Worm (Caenorhabditis elegans) whole organism, L1 larva: ENCODE results near the gene max-2.

Experiments
- C16A3.4 ChIP-seq: fragments of 150-350 bp; optimal IDR thresholded peaks from 2 replicates; lab custom pipeline; 2014; ENCODE audit warnings: missing biosample characterization, missing genetic modification characterization
- C34B4.2 ChIP-seq: sonication (generic microtip); optimal IDR thresholded peaks from 2 replicates; lab custom pipeline; 2017; ENCODE audit warnings: mild to moderate bottlenecking, missing genetic modification characterization, missing compliant biosample characterization
- alr-1 ChIP-seq: fragments of 200-800 bp; sonication (Bioruptor generic); optimal IDR thresholded peaks from 2 replicates; lab custom pipeline; 2018; ENCODE audit warnings: borderline replicate concordance, mild to moderate bottlenecking, missing genetic modification characterization, missing compliant biosample characterization
- aly-2 ChIP-seq: fragments of 150-350 bp; optimal IDR thresholded peaks from 2 replicates; lab custom pipeline; 2014; ENCODE audit warnings: missing biosample characterization, missing genetic modification characterization
- ama-1 ChIP-seq: fragments of 150-350 bp; optimal IDR thresholded peaks from 2 replicates; lab custom pipeline; 2014
- blmp-1 ChIP-seq: fragments of 150-350 bp; optimal IDR thresholded peaks from 2 replicates; lab custom pipeline; 2014; ENCODE audit warnings: missing biosample characterization, missing genetic modification characterization
- ceh-8 ChIP-seq: fragments of 200-800 bp; sonication (Bioruptor generic); optimal IDR thresholded peaks from 2 replicates; lab custom pipeline; 2018; ENCODE audit warnings: mild to moderate bottlenecking, missing genetic modification characterization, moderate library complexity, missing compliant biosample characterization
- ceh-82 ChIP-seq, 3 experiments: fragments of 150-350 bp in 1 of 3; sonication (generic microtip) in 2 of 3; optimal IDR thresholded peaks; 2 replicates each; lab custom pipeline; 2014 to 2017; ENCODE audit warnings: missing biosample characterization in 3 of 3, missing genetic modification characterization in 3 of 3
- ceh-90 ChIP-seq: sonication (generic microtip); optimal IDR thresholded peaks from 2 replicates; lab custom pipeline; 2016; ENCODE audit warnings: missing genetic modification characterization, missing compliant biosample characterization
- dsc-1 ChIP-seq: sonication (generic microtip); optimal IDR thresholded peaks from 2 replicates; lab custom pipeline; 2016; ENCODE audit warnings: mild to moderate bottlenecking, missing genetic modification characterization, missing compliant biosample characterization
- efl-1 ChIP-seq, 4 experiments: fragments of 150-350 bp; optimal IDR thresholded peaks in 3 of 4; peaks in 1 of 4; 1 replicate in 1 of 4; 2 replicates in 3 of 4; lab custom pipeline; 2014; ENCODE audit warnings: missing biosample characterization in 2 of 4, missing genetic modification characterization in 2 of 4, missing genetic modification reagents in 2 of 4
- elt-2 ChIP-seq: sonication (generic microtip); optimal IDR thresholded peaks from 2 replicates; lab custom pipeline; 2016; ENCODE audit warnings: missing genetic modification characterization, mild to moderate bottlenecking, inconsistent platforms, missing compliant biosample characterization, missing genetic modification reagents
- ets-5 ChIP-seq: fragments of 200-800 bp; sonication (Bioruptor generic); IDR thresholded peaks from 2 replicates; pipeline ENCODE4 v1.3.6; 2022; ENCODE audit warnings: missing genetic modification characterization, missing compliant biosample characterization
- fkh-8 ChIP-seq: sonication (generic microtip); optimal IDR thresholded peaks from 2 replicates; lab custom pipeline; 2016; ENCODE audit warnings: mild to moderate bottlenecking, missing genetic modification characterization, missing compliant biosample characterization
- fos-1 ChIP-seq: fragments of 150-350 bp; optimal IDR thresholded peaks from 2 replicates; lab custom pipeline; 2014; ENCODE audit warnings: missing biosample characterization, missing genetic modification characterization
- hlh-4 ChIP-seq: sonication (generic microtip); optimal IDR thresholded peaks from 2 replicates; lab custom pipeline; 2016; ENCODE audit warnings: mild to moderate bottlenecking, missing genetic modification characterization, missing compliant biosample characterization
- hpl-2 ChIP-seq: fragments of 150-350 bp; optimal IDR thresholded peaks from 2 replicates; lab custom pipeline; 2014; ENCODE audit warnings: missing biosample characterization, missing genetic modification reagents, missing genetic modification characterization
- irx-1 ChIP-seq: sonication (generic microtip); optimal IDR thresholded peaks from 2 replicates; lab custom pipeline; 2016; ENCODE audit warnings: missing genetic modification characterization, missing compliant biosample characterization
- jun-1 ChIP-seq: fragments of 150-350 bp; optimal IDR thresholded peaks from 2 replicates; lab custom pipeline; 2014; ENCODE audit warnings: missing biosample characterization, missing genetic modification reagents, missing genetic modification characterization
- lin-13 ChIP-seq: fragments of 150-350 bp; optimal IDR thresholded peaks from 2 replicates; lab custom pipeline; 2014; ENCODE audit warnings: missing biosample characterization, missing genetic modification reagents, missing genetic modification characterization
- lin-14 ChIP-seq: fragments of 200-800 bp; sonication (Bioruptor generic); optimal IDR thresholded peaks from 2 replicates; lab custom pipeline; 2018; ENCODE audit warnings: mild to moderate bottlenecking, missing genetic modification characterization, moderate library complexity, missing compliant biosample characterization
- lin-15B ChIP-seq: fragments of 150-350 bp; sonication (generic microtip); optimal IDR thresholded peaks from 3 replicates; lab custom pipeline; 2014; ENCODE audit warnings: missing biosample characterization, missing genetic modification characterization
- lin-35 ChIP-seq, 2 experiments: fragments of 150-350 bp; optimal IDR thresholded peaks; 2 replicates each; lab custom pipeline; 2014; ENCODE audit warnings: missing biosample characterization in 2 of 2, missing genetic modification characterization in 2 of 2, missing genetic modification reagents in 2 of 2
- lin-39 ChIP-seq: fragments of 150-350 bp; optimal IDR thresholded peaks from 2 replicates; lab custom pipeline; 2014; ENCODE audit warnings: missing biosample characterization, missing genetic modification reagents, missing genetic modification characterization
- lir-3 ChIP-seq: sonication (generic microtip); optimal IDR thresholded peaks from 2 replicates; lab custom pipeline; 2016; ENCODE audit warnings: mild to moderate bottlenecking, missing genetic modification characterization, moderate library complexity, missing compliant biosample characterization; ENCODE audit not compliant: poor library complexity
- nhr-11 ChIP-seq: fragments of 150-350 bp; optimal IDR thresholded peaks from 2 replicates; lab custom pipeline; 2014; ENCODE audit warnings: missing biosample characterization, missing genetic modification characterization
- nhr-12 ChIP-seq: sonication (generic microtip); optimal IDR thresholded peaks from 2 replicates; lab custom pipeline; 2017; ENCODE audit warnings: missing biosample characterization, missing genetic modification characterization
- nhr-20 ChIP-seq: sonication (generic microtip); optimal IDR thresholded peaks from 2 replicates; lab custom pipeline; 2016; ENCODE audit warnings: mild to moderate bottlenecking, missing genetic modification characterization, missing compliant biosample characterization
- nhr-47 ChIP-seq: sonication (generic microtip); optimal IDR thresholded peaks from 2 replicates; lab custom pipeline; 2016; ENCODE audit warnings: mild to moderate bottlenecking, missing genetic modification characterization, moderate library complexity, missing compliant biosample characterization
- nhr-71 ChIP-seq: sonication (generic microtip); optimal IDR thresholded peaks from 2 replicates; lab custom pipeline; 2016; ENCODE audit warnings: mild to moderate bottlenecking, missing genetic modification characterization, moderate library complexity, missing compliant biosample characterization
- nhr-77 ChIP-seq: fragments of 150-350 bp; optimal IDR thresholded peaks from 2 replicates; lab custom pipeline; 2014; ENCODE audit warnings: missing biosample characterization, missing genetic modification characterization
- nhr-85 ChIP-seq: sonication (generic microtip); peaks from one replicate; lab custom pipeline; 2016; ENCODE audit warnings: missing genetic modification characterization, inconsistent platforms, missing compliant biosample characterization
- pax-3 ChIP-seq: fragments of 200-800 bp; sonication (Bioruptor generic); optimal IDR thresholded peaks from 2 replicates; lab custom pipeline; 2018; ENCODE audit warnings: mild to moderate bottlenecking, missing genetic modification characterization, moderate library complexity, missing compliant biosample characterization
- rnt-1 ChIP-seq: sonication (generic microtip); optimal IDR thresholded peaks from 2 replicates; lab custom pipeline; 2016; ENCODE audit warnings: mild to moderate bottlenecking, missing genetic modification characterization, moderate library complexity, missing compliant biosample characterization
- skn-1 ChIP-seq: fragments of 150-350 bp; optimal IDR thresholded peaks from 2 replicates; lab custom pipeline; 2014; ENCODE audit warnings: missing biosample characterization, missing genetic modification characterization
- snpc-4 ChIP-seq: fragments of 150-350 bp; optimal IDR thresholded peaks from 2 replicates; lab custom pipeline; 2014; ENCODE audit warnings: missing biosample characterization, missing genetic modification characterization
- snu-23 ChIP-seq: sonication (generic microtip); optimal IDR thresholded peaks from 2 replicates; lab custom pipeline; 2016; ENCODE audit warnings: missing genetic modification characterization, missing compliant biosample characterization
- sox-4 ChIP-seq: sonication (generic microtip); optimal IDR thresholded peaks from 2 replicates; lab custom pipeline; 2016; ENCODE audit warnings: missing genetic modification characterization, missing compliant biosample characterization
- sup-37 ChIP-seq: fragments of 200-800 bp; sonication (Bioruptor generic); optimal IDR thresholded peaks from 2 replicates; lab custom pipeline; 2018; ENCODE audit warnings: mild to moderate bottlenecking, missing genetic modification characterization, missing compliant biosample characterization
- swsn-7 ChIP-seq: sonication (generic microtip); optimal IDR thresholded peaks from 2 replicates; lab custom pipeline; 2016; ENCODE audit warnings: missing genetic modification characterization, missing compliant biosample characterization
- tbx-2 ChIP-seq: sonication (generic microtip); optimal IDR thresholded peaks from 2 replicates; lab custom pipeline; 2016; ENCODE audit warnings: missing genetic modification characterization, missing compliant biosample characterization
- unc-86 ChIP-seq: sonication (generic microtip); optimal IDR thresholded peaks from 2 replicates; lab custom pipeline; 2016; ENCODE audit warnings: missing genetic modification characterization, missing compliant biosample characterization
- unc-98 ChIP-seq: fragments of 200-800 bp; sonication (Bioruptor generic); IDR thresholded peaks from 2 replicates; pipeline ENCODE4 v1.3.6; 2022; ENCODE audit warnings: missing genetic modification characterization, missing compliant biosample characterization
- vab-15 ChIP-seq: sonication (generic microtip); optimal IDR thresholded peaks from 2 replicates; lab custom pipeline; 2017; ENCODE audit warnings: missing genotype, mild to moderate bottlenecking, missing genetic modification characterization, missing compliant biosample characterization
- zag-1 ChIP-seq: fragments of 150-350 bp; optimal IDR thresholded peaks from 2 replicates; lab custom pipeline; 2014; ENCODE audit warnings: missing biosample characterization, missing genetic modification characterization
- zip-4 ChIP-seq: fragments of 200-800 bp; sonication (Bioruptor generic); optimal IDR thresholded peaks from 2 replicates; lab custom pipeline; 2018; ENCODE audit warnings: mild to moderate bottlenecking, missing genetic modification characterization, moderate library complexity, missing compliant biosample characterization
- ztf-11 ChIP-seq, 2 experiments: sonication (generic microtip); optimal IDR thresholded peaks; 2 replicates each; lab custom pipeline; 2016 to 2017; ENCODE audit warnings: missing genetic modification characterization in 2 of 2, missing biosample characterization in 1 of 2, missing compliant biosample characterization in 1 of 2
- ztf-4 ChIP-seq: fragments of 150-350 bp; optimal IDR thresholded peaks from 2 replicates; lab custom pipeline; 2014; ENCODE audit warnings: missing biosample characterization, missing genetic modification characterization

max-2 gene

DNA sequence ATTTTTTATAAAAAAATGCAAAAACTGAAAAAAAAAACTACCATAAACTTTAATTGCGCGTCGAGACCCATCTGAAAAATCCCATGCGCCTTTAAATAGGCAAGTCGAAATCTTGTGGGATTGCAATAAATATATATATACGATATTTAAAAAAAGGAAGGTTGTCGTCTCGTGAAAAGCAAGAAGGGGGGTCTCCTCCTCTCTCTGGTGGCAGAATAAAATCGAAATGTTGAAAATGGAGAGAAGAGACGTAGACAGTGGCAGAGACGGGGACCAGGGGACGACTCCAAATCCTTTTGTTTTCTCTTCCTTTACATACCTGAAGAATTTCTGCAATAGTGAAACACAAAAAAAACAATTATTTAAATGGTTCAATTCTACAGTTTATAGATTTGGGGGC, 11.7 kb downstream of the max-2 start, which contains the start of gene F18A11.5:
Gene F18A11.5 (minus strand): TSS at position 321 of the 400 bp plus-strand sequence.
- TF ChIP-seq lin-13 (GFP tag; lab: Kevin White, UChicago) = no peak
- TF ChIP-seq ceh-8 = no peak
- TF ChIP-seq ztf-4 = no peak
- TF ChIP-seq C34B4.2 = no peak
- peak; percentile 75 for TF ChIP-seq nhr-85
- peak; percentile 23 for TF ChIP-seq ama-1 (lab: Kevin White, UChicago)
- peak; percentile 45 for TF ChIP-seq snu-23 (GFP tag; lab: Kevin White, UChicago)
- TF ChIP-seq ceh-82 (tag; optimal IDR thresholded peaks at IDR 0.05; lab: Kevin White, UChicago) = peak in 1 of 3 experiments; percentile 4
- peak; percentile 1 for TF ChIP-seq swsn-7 (tag; lab: Kevin White, UChicago)
- TF ChIP-seq lin-39 (tag; lab: Kevin White, UChicago) = no peak
- peak; percentile 10 for TF ChIP-seq lin-14 (GFP tag; lab: Kevin White, UChicago)
- no peak for TF ChIP-seq elt-2 (tag; lab: Kevin White, UChicago)
- peak; percentile 2 for TF ChIP-seq blmp-1 (tag; lab: Kevin White, UChicago)
- peak; percentile 32 for TF ChIP-seq nhr-71 (tag; lab: Kevin White, UChicago)
- peak; percentile 64 for TF ChIP-seq aly-2 (tag; lab: Kevin White, UChicago)

- no peak for TF ChIP-seq tbx-2
- no peak for TF ChIP-seq zip-4 (GFP tag; lab: Kevin White, UChicago)
- no peak for TF ChIP-seq lin-39 (tag; lab: Kevin White, UChicago)
- no peak for TF ChIP-seq sup-37
- no peak for TF ChIP-seq alr-1 (tag; lab: Kevin White, UChicago)
- TF ChIP-seq unc-98 (GFP tag; lab: Robert Waterston, UW) = no peak
- no peak for TF ChIP-seq ceh-82 (tag; optimal IDR thresholded peaks at IDR 0.05; lab: Kevin White, UChicago)
- no peak for TF ChIP-seq lin-15B
- no peak for TF ChIP-seq jun-1 (tag; lab: Kevin White, UChicago)
- no peak for TF ChIP-seq skn-1 (tag; lab: Kevin White, UChicago)
- TF ChIP-seq zag-1 (tag; lab: Kevin White, UChicago) = no peak
- TF ChIP-seq sox-4 (tag; lab: Kevin White, UChicago) = no peak
- TF ChIP-seq fkh-8 (tag; lab: Kevin White, UChicago) = peak; percentile 78
- peak in 1 of 2 experiments; percentile 14 for TF ChIP-seq lin-35 (GFP tag; optimal IDR thresholded peaks at IDR 0.05; lab: Kevin White, UChicago)
- no peak for TF ChIP-seq fos-1 (tag; lab: Kevin White, UChicago)
- TF ChIP-seq rnt-1 (tag; lab: Kevin White, UChicago) = no peak
- TF ChIP-seq hlh-4 (tag; lab: Kevin White, UChicago) = no peak
- peak; percentile 5 for TF ChIP-seq unc-86 (tag; lab: Kevin White, UChicago)
- TF ChIP-seq ets-5 (GFP tag; lab: Robert Waterston, UW) = no peak
- no peak for TF ChIP-seq ceh-8
- TF ChIP-seq ztf-4 = no peak
- TF ChIP-seq lir-3 = no peak
- no peak for TF ChIP-seq C16A3.4 (tag; lab: Kevin White, UChicago)
- no peak for TF ChIP-seq irx-1 (tag; lab: Kevin White, UChicago)
- TF ChIP-seq ceh-90 (tag; lab: Kevin White, UChicago) = no peak
- no peak for TF ChIP-seq nhr-12 (tag; lab: Kevin White, UChicago)
- TF ChIP-seq lin-14 (GFP tag; lab: Kevin White, UChicago) = peak; percentile 32
- no peak for TF ChIP-seq snpc-4 (tag; lab: Kevin White, UChicago)
- TF ChIP-seq efl-1 (optimal IDR thresholded peaks at IDR 0.05; lab: Kevin White, UChicago) = peak in 1 of 2 experiments; percentile 5
- TF ChIP-seq efl-1 (GFP tag; optimal IDR thresholded peaks at IDR 0.05 in 1 of 2; lab: Kevin White, UChicago) = no peak
- TF ChIP-seq nhr-77 (tag; lab: Kevin White, UChicago) = no peak
- no peak for TF ChIP-seq hpl-2 (GFP tag; lab: Kevin White, UChicago)
- peak; percentile 33 for TF ChIP-seq nhr-47 (tag; lab: Kevin White, UChicago)
- peak; percentile 43 for TF ChIP-seq nhr-71 (tag; lab: Kevin White, UChicago)
- no peak for TF ChIP-seq nhr-20
- TF ChIP-seq aly-2 (tag; lab: Kevin White, UChicago) = no peak
- no peak for TF ChIP-seq vab-15 (tag; lab: Kevin White, UChicago)
- peak; percentile 38 for TF ChIP-seq pax-3 (tag; lab: Kevin White, UChicago)
- TF ChIP-seq ztf-11 (tag; optimal IDR thresholded peaks at IDR 0.05; lab: Kevin White, UChicago) = no peak
- peak; percentile 68 for TF ChIP-seq dsc-1 (tag; lab: Kevin White, UChicago)
- TF ChIP-seq snu-23 (GFP tag; lab: Kevin White, UChicago) = peak; percentile 10
- no peak for TF ChIP-seq nhr-11 (tag; lab: Kevin White, UChicago)
- no peak for TF ChIP-seq elt-2 (tag; lab: Kevin White, UChicago)
- TF ChIP-seq, all 84 proteins: peak for 10
Measured at ce11 chrII:13012684-13013083, 13.0 kb downstream of the max-2 start.
